Worm (Caenorhabditis elegans): ENCODE results near the gene C33H5.2.

Gene C33H5.2

ce11 chrIV:7800338-7800737 is 4.5 kb upstream of the C33H5.2 start:
- no peak for TF ChIP-seq flt-1 (GFP tag; IDR thresholded peaks at IDR 0.05)
- no peak for TF ChIP-seq med-1 (GFP tag; optimal IDR thresholded peaks at IDR 0.05; ENCODE audit: insufficient read depth)
- no peak for TF ChIP-seq ref-1 (GFP tag; conservative IDR thresholded peaks at IDR 0.05)
- no peak for TF ChIP-seq T22C8.4 (GFP tag; IDR thresholded peaks at IDR 0.05)
- no peak for TF ChIP-seq ztf-29 (GFP tag; IDR thresholded peaks at IDR 0.05)
- no peak for TF ChIP-seq klf-2 (GFP tag; conservative IDR thresholded peaks at IDR 0.05)
- TF ChIP-seq ztf-23 (GFP tag; IDR thresholded peaks at IDR 0.05): no peak
- no peak for TF ChIP-seq cog-1 (tag; optimal IDR thresholded peaks at IDR 0.05)

- TF ChIP-seq cog-1 (tag; optimal IDR thresholded peaks at IDR 0.05) (no peak), tab-1 (GFP tag; IDR thresholded peaks at IDR 0.05) (no peak), med-1 (GFP tag; optimal IDR thresholded peaks at IDR 0.05; ENCODE audit: insufficient read depth) (no peak), ztf-29 (GFP tag; IDR thresholded peaks at IDR 0.05) (no peak)
Observed at ce11 chrIV:7803250-7803649, 1.6 kb upstream of the C33H5.2 start, which contains the start of gene C33H5.16. C33H5.16 (minus strand) TSS chrIV:7803350.

ce11 chrIV:7808583-7808982 is 3.7 kb downstream of the C33H5.2 start, which contains the start of gene C33H5.1:
C33H5.1 (plus strand) TSS chrIV:7808912.
- no peak for TF ChIP-seq ztf-23 (GFP tag; IDR thresholded peaks at IDR 0.05)
- no peak for TF ChIP-seq cog-1 (tag; optimal IDR thresholded peaks at IDR 0.05)

ce11 chrIV:7812709-7813108 is 7.9 kb downstream of the C33H5.2 start, which contains the start of gene zgpa-1:
zgpa-1 (minus strand) TSS chrIV:7812809.
- TF ChIP-seq T22C8.4 (GFP tag; IDR thresholded peaks at IDR 0.05) (no peak), klf-2 (GFP tag; conservative IDR thresholded peaks at IDR 0.05) (no peak), ztf-23 (GFP tag; IDR thresholded peaks at IDR 0.05) (no peak), ztf-29 (GFP tag; IDR thresholded peaks at IDR 0.05) (no peak), flt-1 (GFP tag; IDR thresholded peaks at IDR 0.05) (no peak), cog-1 (tag; optimal IDR thresholded peaks at IDR 0.05) (no peak), ref-1 (GFP tag; conservative IDR thresholded peaks at IDR 0.05) (no peak), med-1 (GFP tag; optimal IDR thresholded peaks at IDR 0.05; ENCODE audit: insufficient read depth) (no peak), tab-1 (GFP tag; IDR thresholded peaks at IDR 0.05) (no peak)

- TF ChIP-seq tab-1 (GFP tag; IDR thresholded peaks at IDR 0.05): no peak
- TF ChIP-seq ztf-29 (GFP tag; IDR thresholded peaks at IDR 0.05): no peak
- TF ChIP-seq flt-1 (GFP tag; IDR thresholded peaks at IDR 0.05): no peak
- no peak for TF ChIP-seq T22C8.4 (GFP tag; IDR thresholded peaks at IDR 0.05)
- TF ChIP-seq ztf-23 (GFP tag; IDR thresholded peaks at IDR 0.05): no peak
- TF ChIP-seq med-1 (GFP tag; optimal IDR thresholded peaks at IDR 0.05; ENCODE audit: insufficient read depth): no peak
- TF ChIP-seq klf-2 (GFP tag; conservative IDR thresholded peaks at IDR 0.05): no peak
- TF ChIP-seq cog-1 (tag; optimal IDR thresholded peaks at IDR 0.05): no peak
- TF ChIP-seq ref-1 (GFP tag; conservative IDR thresholded peaks at IDR 0.05): no peak
Observed at ce11 chrIV:7815683-7816183, 10.9 kb downstream of the C33H5.2 start, which contains the start of gene cdgs-1. cdgs-1 (minus strand) TSS chrIV:7815733.

- TF ChIP-seq ref-1 (GFP tag; conservative IDR thresholded peaks at IDR 0.05) (no peak), T22C8.4 (GFP tag; IDR thresholded peaks at IDR 0.05) (no peak), ztf-29 (GFP tag; IDR thresholded peaks at IDR 0.05) (no peak), tab-1 (GFP tag; IDR thresholded peaks at IDR 0.05) (no peak), med-1 (GFP tag; optimal IDR thresholded peaks at IDR 0.05; ENCODE audit: insufficient read depth) (no peak), cog-1 (tag; optimal IDR thresholded peaks at IDR 0.05) (no peak), klf-2 (GFP tag; conservative IDR thresholded peaks at IDR 0.05) (no peak), ztf-23 (GFP tag; IDR thresholded peaks at IDR 0.05) (no peak), flt-1 (GFP tag; IDR thresholded peaks at IDR 0.05) (no peak)
Observed at ce11 chrIV:7816402-7817102, 11.7 kb downstream of the C33H5.2 start.

ce11 chrIV:7817852-7818251 is 13.0 kb downstream of the C33H5.2 start, which contains the start of gene ric-3:
ric-3 (plus strand) TSS chrIV:7818251.
- TF ChIP-seq tab-1 (GFP tag; IDR thresholded peaks at IDR 0.05): no peak
- TF ChIP-seq cog-1 (tag; optimal IDR thresholded peaks at IDR 0.05): peak; percentile 60
- no peak for TF ChIP-seq flt-1 (GFP tag; IDR thresholded peaks at IDR 0.05)

- no peak for TF ChIP-seq med-1 (GFP tag; optimal IDR thresholded peaks at IDR 0.05; ENCODE audit: insufficient read depth)
- TF ChIP-seq tab-1 (GFP tag; IDR thresholded peaks at IDR 0.05): no peak
- TF ChIP-seq klf-2 (GFP tag; conservative IDR thresholded peaks at IDR 0.05): no peak
- TF ChIP-seq T22C8.4 (GFP tag; IDR thresholded peaks at IDR 0.05): no peak
- no peak for TF ChIP-seq ztf-29 (GFP tag; IDR thresholded peaks at IDR 0.05)
- no peak for TF ChIP-seq ref-1 (GFP tag; conservative IDR thresholded peaks at IDR 0.05)
- TF ChIP-seq ztf-23 (GFP tag; IDR thresholded peaks at IDR 0.05): no peak
- TF ChIP-seq cog-1 (tag; optimal IDR thresholded peaks at IDR 0.05): no peak
- TF ChIP-seq flt-1 (GFP tag; IDR thresholded peaks at IDR 0.05): no peak
Observed at ce11 chrIV:7822524-7822923, 17.7 kb downstream of the C33H5.2 start, which contains the start of gene T14A8.2. T14A8.2 (minus strand) TSS chrIV:7822624.

- TF ChIP-seq ztf-29 (GFP tag; IDR thresholded peaks at IDR 0.05): no peak
- no peak for TF ChIP-seq ztf-23 (GFP tag; IDR thresholded peaks at IDR 0.05)
- TF ChIP-seq T22C8.4 (GFP tag; IDR thresholded peaks at IDR 0.05): no peak
- TF ChIP-seq flt-1 (GFP tag; IDR thresholded peaks at IDR 0.05): no peak
- no peak for TF ChIP-seq cog-1 (tag; optimal IDR thresholded peaks at IDR 0.05)
- no peak for TF ChIP-seq tab-1 (GFP tag; IDR thresholded peaks at IDR 0.05)
- TF ChIP-seq med-1 (GFP tag; optimal IDR thresholded peaks at IDR 0.05; ENCODE audit: insufficient read depth): no peak
Observed at ce11 chrIV:7824649-7825048, 19.8 kb downstream of the C33H5.2 start.

Data from whole organism, midembryonic.